Worm (Caenorhabditis elegans) whole organism, L3 larva: ENCODE results near the gene C13G5.2.

Experiments
- ceh-9 ChIP-seq: sonication (generic microtip); optimal IDR thresholded peaks from 2 replicates; lab custom pipeline; 2018; ENCODE audit warnings: missing biosample characterization, missing genetic modification characterization
- egl-27 ChIP-seq: sonication (generic microtip); optimal IDR thresholded peaks from 4 replicates; lab custom pipeline; 2017; ENCODE audit warnings: missing biosample characterization, missing genetic modification reagents, missing genetic modification characterization
- elt-3 ChIP-seq, 3 experiments: fragments of 150-350 bp in 1 of 3; sonication (generic microtip) in 2 of 3; optimal IDR thresholded peaks; 2 replicates in 2 of 3; 4 replicates in 1 of 3; lab custom pipeline; 2014 to 2017; ENCODE audit warnings: missing biosample characterization in 3 of 3, missing genetic modification characterization in 3 of 3
- nhr-11 ChIP-seq: fragments of 150-350 bp; optimal IDR thresholded peaks from 2 replicates; lab custom pipeline; 2014; ENCODE audit warnings: missing biosample characterization, missing genetic modification characterization
- nhr-12 ChIP-seq: fragments of 150-350 bp; optimal IDR thresholded peaks from 2 replicates; lab custom pipeline; 2014; ENCODE audit warnings: missing biosample characterization, missing genetic modification characterization
- nhr-237 ChIP-seq: fragments of 150-350 bp; optimal IDR thresholded peaks from 2 replicates; lab custom pipeline; 2014; ENCODE audit warnings: missing biosample characterization, missing genetic modification characterization
- pha-4 ChIP-seq: fragments of 150-350 bp; optimal IDR thresholded peaks from 2 replicates; lab custom pipeline; 2014; ENCODE audit warnings: missing biosample characterization, missing genetic modification reagents, missing genetic modification characterization
- sea-2 ChIP-seq: fragments of 150-350 bp; sonication (generic microtip); optimal IDR thresholded peaks from 4 replicates; lab custom pipeline; 2014; ENCODE audit warnings: missing biosample characterization, missing genetic modification reagents, missing genetic modification characterization
- tbx-2 ChIP-seq: sonication (generic microtip); optimal IDR thresholded peaks from 2 replicates; lab custom pipeline; 2016; ENCODE audit warnings: mild to moderate bottlenecking, missing genetic modification characterization, missing compliant biosample characterization
- unc-62 ChIP-seq: fragments of 150-350 bp; sonication (generic microtip); optimal IDR thresholded peaks from 4 replicates; lab custom pipeline; 2014; ENCODE audit warnings: missing biosample characterization, missing genetic modification reagents, missing genetic modification characterization
- zag-1 ChIP-seq: fragments of 150-350 bp; optimal IDR thresholded peaks from 2 replicates; lab custom pipeline; 2014; ENCODE audit warnings: missing biosample characterization, missing genetic modification characterization

DNA sequence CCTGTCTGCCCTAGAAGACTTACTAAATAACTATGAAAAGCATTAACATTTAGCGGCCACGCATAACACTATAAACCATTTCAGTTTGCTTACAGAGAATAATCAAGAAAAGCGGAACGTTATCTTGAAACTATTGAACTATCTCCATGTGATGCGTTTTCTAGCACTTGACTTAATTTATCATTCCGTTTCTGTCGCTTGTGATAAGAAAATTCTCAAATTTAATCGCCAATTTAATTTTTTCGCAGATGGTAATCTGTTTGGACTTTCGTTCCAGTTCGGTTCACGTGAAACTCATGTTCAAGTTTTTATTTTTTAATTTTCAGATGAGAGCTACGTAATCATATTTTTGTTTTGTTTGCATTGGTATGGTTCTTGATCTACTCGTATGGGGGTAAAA lies 38.7 kb upstream of the C13G5.2 start:
- no peak for TF ChIP-seq ceh-9 (tag; lab: Kevin White, UChicago)
- peak; percentile 70 for TF ChIP-seq pha-4 (tag; lab: Kevin White, UChicago)
- TF ChIP-seq sea-2 (GFP tag; lab: Kevin White, UChicago) = no peak
- TF ChIP-seq nhr-237 (tag; lab: Kevin White, UChicago) = no peak
- no peak for TF ChIP-seq nhr-11 (tag; lab: Kevin White, UChicago)
- no peak for TF ChIP-seq egl-27 (tag; lab: Kevin White, UChicago)
- no peak for TF ChIP-seq elt-3 (tag; optimal IDR thresholded peaks at IDR 0.05; lab: Kevin White, UChicago)
- no peak for TF ChIP-seq unc-62 (GFP tag; lab: Kevin White, UChicago)
- no peak for TF ChIP-seq tbx-2 (tag; lab: Kevin White, UChicago)
- TF ChIP-seq nhr-12 (tag; lab: Kevin White, UChicago) = no peak
- no peak for TF ChIP-seq zag-1 (tag; lab: Kevin White, UChicago)
